Worm (Caenorhabditis elegans): ENCODE data around the gene epic-3.

ce11 chrIV:1738892-1739291, 14.7 kb upstream of the epic-3 start:
- TF ChIP-seq pqm-1 (tag; optimal IDR thresholded peaks at IDR 0.05) (no peak), C38D4.7 (GFP tag; optimal IDR thresholded peaks at IDR 0.05) (no peak), K09A11.1 (tag; optimal IDR thresholded peaks at IDR 0.05; ENCODE audit: insufficient read depth) (no peak), hlh-30 (tag; optimal IDR thresholded peaks at IDR 0.05; ENCODE audit: insufficient read depth) (no peak), unc-42 (tag; optimal IDR thresholded peaks at IDR 0.05) (no peak), hlh-15 (tag; optimal IDR thresholded peaks at IDR 0.05) (no peak), che-1 (tag; optimal IDR thresholded peaks at IDR 0.05) (no peak), elt-2 (tag; optimal IDR thresholded peaks at IDR 0.05) (no peak), ets-4 (tag; optimal IDR thresholded peaks at IDR 0.05) (no peak), pag-3 (tag; optimal IDR thresholded peaks at IDR 0.05; ENCODE audit: borderline replicate concordance) (no peak), tbx-7 (tag; optimal IDR thresholded peaks at IDR 0.05) (no peak)
